Fruit fly (Drosophila melanogaster) S2 (cell line): ENCODE results near the gene CG11367.

Experiments used
- CG8478 ChIP-seq: fragments of >200 bp; optimal IDR thresholded peaks from 2 replicates; lab custom pipeline; 2018
- CTCF ChIP-seq, 2 experiments: fragments of >200 bp; optimal IDR thresholded peaks; 2 replicates each; lab custom pipeline; 2018

dm6 chr3L:22733607-22734006 is 5.7 kb downstream of the CG11367 start:
- TF ChIP-seq CTCF (optimal IDR thresholded peaks at IDR 0.05; lab: Kevin White, UChicago) (no peak), CG8478 (lab: Kevin White, UChicago) (no peak)
